Worm (Caenorhabditis elegans) whole organism, L1 larva: ENCODE results near the gene T28A11.16.

ENCODE experiments used
- elt-2 ChIP-seq: sonication (generic microtip); optimal IDR thresholded peaks from 2 replicates; lab custom pipeline; 2016; ENCODE audit warnings: missing genetic modification characterization, mild to moderate bottlenecking, inconsistent platforms, missing compliant biosample characterization, missing genetic modification reagents
- isw-1 ChIP-seq: fragments of 200-800 bp; sonication (Bioruptor generic); IDR thresholded peaks from 2 replicates; pipeline ENCODE4 v1.3.6; 2022; ENCODE audit warnings: missing genetic modification characterization, missing compliant biosample characterization
- nhr-11 ChIP-seq: fragments of 150-350 bp; optimal IDR thresholded peaks from 2 replicates; lab custom pipeline; 2014; ENCODE audit warnings: missing biosample characterization, missing genetic modification characterization
- nhr-12 ChIP-seq: sonication (generic microtip); optimal IDR thresholded peaks from 2 replicates; lab custom pipeline; 2017; ENCODE audit warnings: missing biosample characterization, missing genetic modification characterization
- snpc-4 ChIP-seq: fragments of 150-350 bp; optimal IDR thresholded peaks from 2 replicates; lab custom pipeline; 2014; ENCODE audit warnings: missing biosample characterization, missing genetic modification characterization
- sptf-1 ChIP-seq: fragments of 150-350 bp; optimal IDR thresholded peaks from 2 replicates; lab custom pipeline; 2014; ENCODE audit warnings: missing biosample characterization, missing genetic modification characterization
- zag-1 ChIP-seq: fragments of 150-350 bp; optimal IDR thresholded peaks from 2 replicates; lab custom pipeline; 2014; ENCODE audit warnings: missing biosample characterization, missing genetic modification characterization

ce11 chrV:3295368-3295767, 36.4 kb upstream of the T28A11.16 start:
- no peak for TF ChIP-seq snpc-4
- no peak for TF ChIP-seq nhr-12 (tag; lab: Kevin White, UChicago)
- TF ChIP-seq isw-1 (GFP tag; lab: Robert Waterston, UW): no peak
- TF ChIP-seq nhr-11 (tag; lab: Kevin White, UChicago): no peak
- TF ChIP-seq zag-1 (tag; lab: Kevin White, UChicago): no peak
- TF ChIP-seq sptf-1 (tag; lab: Kevin White, UChicago): no peak
- no peak for TF ChIP-seq elt-2 (tag; lab: Kevin White, UChicago)
